Worm (Caenorhabditis elegans): Measurements from ENCODE around the gene cope-1.

DNA sequence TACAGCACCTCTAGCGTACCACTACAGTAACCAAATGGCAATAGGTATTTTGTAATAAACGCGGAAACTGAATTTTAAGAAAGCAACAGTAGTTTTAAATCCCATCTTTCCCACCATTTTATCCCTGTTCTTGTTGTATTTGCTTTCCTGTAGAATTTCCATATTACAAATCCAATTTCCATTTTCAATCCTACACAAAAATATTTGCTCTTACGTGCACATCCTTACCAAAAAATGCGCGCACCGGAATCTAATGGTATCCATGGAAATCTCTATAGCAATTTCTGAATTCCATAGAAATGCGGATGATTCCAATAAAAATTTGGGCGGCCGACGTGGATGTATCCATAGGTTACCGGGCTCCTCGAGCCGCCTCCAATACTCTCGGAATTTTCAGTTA, 4.1 kb downstream of the cope-1 start, which contains the start of gene trf-1:
- no peak for TF ChIP-seq alr-1 (tag; optimal IDR thresholded peaks at IDR 0.05)
- TF ChIP-seq nhr-25 (tag; optimal IDR thresholded peaks at IDR 0.05) = no peak
- TF ChIP-seq egl-27 (tag; optimal IDR thresholded peaks at IDR 0.05) = no peak

Data from whole organism, L2 larva.